Fruit fly (Drosophila melanogaster): Measurements from ENCODE around the gene CG42857.

DNA sequence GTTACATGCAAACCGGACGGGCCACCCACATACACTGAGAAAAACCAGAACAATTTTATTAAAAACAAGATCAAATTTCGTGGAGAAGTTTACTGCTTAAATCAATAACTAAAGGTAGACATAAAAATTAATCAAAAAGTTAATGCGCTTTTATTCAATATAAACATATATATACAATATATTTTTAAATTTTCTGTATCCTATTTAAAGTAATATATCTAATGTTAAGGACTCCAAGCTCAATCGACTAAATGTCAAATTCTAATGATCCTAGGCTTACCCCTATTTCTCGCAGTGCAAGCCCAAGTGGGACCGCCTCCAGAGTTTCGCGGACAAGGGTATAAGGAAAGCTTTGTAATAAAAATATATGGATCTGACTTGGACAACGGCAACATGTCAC, 36.8 kb upstream of the CG42857 start:
- TF ChIP-seq pan (optimal IDR thresholded peaks at IDR 0.05) (no peak), Myc (optimal IDR thresholded peaks at IDR 0.05) (no peak), lola (GFP tag; optimal IDR thresholded peaks at IDR 0.05) (no peak), OdsH (GFP tag; optimal IDR thresholded peaks at IDR 0.05) (no peak)
